Worm (Caenorhabditis elegans): ENCODE measurements around the gene inx-9.

The inx-9 gene

DNA sequence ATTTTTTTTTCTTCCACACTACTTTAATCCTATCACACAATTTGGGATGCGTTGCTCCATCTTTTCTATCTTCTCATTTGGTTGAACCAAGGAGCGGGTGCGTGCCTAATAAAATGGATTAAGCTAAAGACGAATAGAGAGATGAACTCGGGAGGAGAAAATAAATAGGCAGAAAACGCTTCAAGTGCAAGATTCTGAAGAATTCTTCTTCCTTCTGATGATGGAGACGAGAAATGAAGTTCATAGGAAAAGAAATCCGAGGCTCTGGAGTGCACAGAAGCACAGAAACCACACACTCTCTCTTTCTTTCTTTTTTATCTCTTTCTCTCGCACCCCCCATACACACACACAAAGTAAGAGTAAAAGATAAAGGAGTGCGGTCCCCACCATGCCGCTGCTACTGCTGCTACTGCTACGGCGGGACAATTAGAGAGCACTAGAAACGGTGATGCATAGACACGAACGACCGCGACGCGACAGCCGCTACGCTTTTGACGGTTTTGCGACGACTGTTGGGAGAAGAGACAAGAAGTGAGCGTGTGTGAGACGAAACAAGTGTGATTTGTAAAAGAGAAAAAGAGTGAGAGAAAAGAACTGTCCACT lies 16.0 kb downstream of the inx-9 start (continued):
- TF ChIP-seq nhr-129 (tag; optimal IDR thresholded peaks at IDR 0.05) (peak; percentile 90), nhr-12 (tag; optimal IDR thresholded peaks at IDR 0.05) (no peak), blmp-1 (tag; optimal IDR thresholded peaks at IDR 0.05; ENCODE audit: insufficient read depth) (peak; percentile 81), ceh-16 (tag; optimal IDR thresholded peaks at IDR 0.05) (peak; percentile 42), lin-11 (tag; optimal IDR thresholded peaks at IDR 0.05) (peak; percentile 48), egl-27 (tag; optimal IDR thresholded peaks at IDR 0.05) (peak; percentile 45), zag-1 (tag; optimal IDR thresholded peaks at IDR 0.05) (no peak), aly-2 (tag; optimal IDR thresholded peaks at IDR 0.05) (no peak), unc-55 (GFP tag; optimal IDR thresholded peaks at IDR 0.05) (no peak), C34F6.9 (tag; optimal IDR thresholded peaks at IDR 0.05) (peak; percentile 76), lin-13 (GFP tag; optimal IDR thresholded peaks at IDR 0.05) (peak; percentile 78), ceh-82 (tag; optimal IDR thresholded peaks at IDR 0.05) (no peak), ama-1 (optimal IDR thresholded peaks at IDR 0.05) (no peak), nhr-23 (tag; optimal IDR thresholded peaks at IDR 0.05) (no peak), nhr-21 (tag; optimal IDR thresholded peaks at IDR 0.05) (peak; percentile 71), elt-1 (tag; optimal IDR thresholded peaks at IDR 0.05) (no peak), alr-1 (tag; optimal IDR thresholded peaks at IDR 0.05) (no peak), ztf-4 (tag; optimal IDR thresholded peaks at IDR 0.05) (peak; percentile 27)

DNA sequence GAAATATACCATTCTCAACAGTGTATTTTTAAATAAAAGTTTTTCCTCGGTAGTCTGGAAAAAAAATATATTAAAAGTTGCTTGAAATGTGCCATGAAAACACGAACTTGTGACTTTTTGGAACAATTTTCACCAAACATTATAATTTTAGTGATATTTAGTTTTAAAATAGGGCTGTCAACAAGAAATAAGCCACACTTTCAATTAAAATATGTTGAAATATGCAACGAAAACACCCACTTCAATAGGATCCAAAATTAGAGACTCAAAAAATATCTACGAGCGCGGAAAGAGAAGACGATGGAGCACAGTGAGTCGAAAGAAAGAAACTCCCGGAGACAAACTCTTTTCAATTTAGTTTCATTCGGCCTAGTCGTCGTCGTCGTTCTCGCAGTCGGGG lies 17.3 kb downstream of the inx-9 start, which contains the start of gene ZK792.12:
Gene ZK792.12, plus strand, starts transcription at position 301 of the 400 bp plus-strand sequence.
- TF ChIP-seq nhr-6 (tag; optimal IDR thresholded peaks at IDR 0.05) (no peak), zag-1 (tag; optimal IDR thresholded peaks at IDR 0.05) (no peak), mab-5 (tag; optimal IDR thresholded peaks at IDR 0.05) (no peak), elt-3 (tag; optimal IDR thresholded peaks at IDR 0.05) (no peak), fos-1 (tag; optimal IDR thresholded peaks at IDR 0.05) (no peak), nhr-77 (tag; optimal IDR thresholded peaks at IDR 0.05) (no peak), snpc-4 (tag; optimal IDR thresholded peaks at IDR 0.05) (no peak), ceh-82 (tag; optimal IDR thresholded peaks at IDR 0.05) (no peak), sma-3 (GFP tag; optimal IDR thresholded peaks at IDR 0.05) (no peak), skn-1 (tag; optimal IDR thresholded peaks at IDR 0.05) (no peak), blmp-1 (tag; optimal IDR thresholded peaks at IDR 0.05; ENCODE audit: insufficient read depth) (no peak), unc-39 (tag; optimal IDR thresholded peaks at IDR 0.05) (no peak), mbf-1 (tag; optimal IDR thresholded peaks at IDR 0.05) (no peak), sma-9 (GFP tag; optimal IDR thresholded peaks at IDR 0.05) (no peak), sma-9 (tag; optimal IDR thresholded peaks at IDR 0.05) (no peak), lin-13 (GFP tag; optimal IDR thresholded peaks at IDR 0.05) (no peak), nhr-21 (tag; optimal IDR thresholded peaks at IDR 0.05) (no peak)

- no peak for TF ChIP-seq nhr-77 (tag; optimal IDR thresholded peaks at IDR 0.05)
- TF ChIP-seq nhr-10 (tag; optimal IDR thresholded peaks at IDR 0.05), result no peak
- TF ChIP-seq peb-1 (tag; optimal IDR thresholded peaks at IDR 0.05), result no peak
These were observed 18.0 kb downstream of the inx-9 start, which contains the start of gene ZK792.7 for ce11 chrIV:11694143-11694542. Gene ZK792.7 (plus strand): TSS chrIV:11694443.

- TF ChIP-seq nhr-12 (tag; optimal IDR thresholded peaks at IDR 0.05) (no peak), nhr-6 (tag; optimal IDR thresholded peaks at IDR 0.05) (no peak), lin-13 (GFP tag; optimal IDR thresholded peaks at IDR 0.05) (no peak), mab-5 (tag; optimal IDR thresholded peaks at IDR 0.05) (no peak), sem-4 (tag; optimal IDR thresholded peaks at IDR 0.05) (no peak), nhr-23 (tag; optimal IDR thresholded peaks at IDR 0.05) (no peak), blmp-1 (tag; optimal IDR thresholded peaks at IDR 0.05; ENCODE audit: insufficient read depth) (no peak)
These were observed 19.5 kb downstream of the inx-9 start for ce11 chrIV:11695634-11696033.

ce11 chrIV:11697514-11697913 lies 21.4 kb downstream of the inx-9 start:
- TF ChIP-seq peb-1 (tag; optimal IDR thresholded peaks at IDR 0.05) (no peak), ZK546.5 (tag; optimal IDR thresholded peaks at IDR 0.05) (no peak), nhr-25 (tag; optimal IDR thresholded peaks at IDR 0.05) (no peak), alr-1 (tag; optimal IDR thresholded peaks at IDR 0.05) (no peak), zag-1 (tag; optimal IDR thresholded peaks at IDR 0.05) (no peak), R02D3.7 (tag; optimal IDR thresholded peaks at IDR 0.05) (no peak), mab-5 (tag; optimal IDR thresholded peaks at IDR 0.05) (no peak), ztf-1 (GFP tag; conservative IDR thresholded peaks at IDR 0.05) (no peak), crh-2 (tag; optimal IDR thresholded peaks at IDR 0.05) (no peak), dmd-4 (tag; optimal IDR thresholded peaks at IDR 0.05) (no peak)

Measured in whole organism, L2 larva.